Worm (Caenorhabditis elegans) whole organism, late embryonic: ENCODE data around the gene clec-225.

Experiments used
- C08G9.2 ChIP-seq: sonication (generic microtip); optimal IDR thresholded peaks from 2 replicates; lab custom pipeline; 2016; ENCODE audit warnings: mild to moderate bottlenecking, missing genetic modification characterization, moderate library complexity, missing compliant biosample characterization
- F13H6.1 ChIP-seq: sonication (generic microtip); optimal IDR thresholded peaks from 2 replicates; lab custom pipeline; 2016; ENCODE audit warnings: missing genetic modification characterization, missing compliant biosample characterization
- K02D7.2 ChIP-seq: sonication (generic microtip); optimal IDR thresholded peaks from 2 replicates; lab custom pipeline; 2017; ENCODE audit warnings: mild to moderate bottlenecking, missing genetic modification characterization, missing compliant biosample characterization
- K09A11.1 ChIP-seq: sonication (generic microtip); optimal IDR thresholded peaks from 2 replicates; lab custom pipeline; 2017; ENCODE audit warnings: antibody characterized with exemption, mild to moderate bottlenecking, missing genetic modification characterization, missing compliant biosample characterization; ENCODE audit not compliant: insufficient read depth
- ceh-14 ChIP-seq: sonication (generic microtip); optimal IDR thresholded peaks from 2 replicates; lab custom pipeline; 2016; ENCODE audit warnings: missing genotype, missing genetic modification characterization, missing compliant biosample characterization
- ceh-18 ChIP-seq: sonication (generic microtip); optimal IDR thresholded peaks from 2 replicates; lab custom pipeline; 2016; ENCODE audit warnings: missing genetic modification characterization, missing compliant biosample characterization
- ceh-19 ChIP-seq: fragments of 200-800 bp; sonication (Bioruptor generic); optimal IDR thresholded peaks from 2 replicates; lab custom pipeline; 2018; ENCODE audit warnings: mild to moderate bottlenecking, missing genetic modification characterization, missing compliant biosample characterization
- ceh-22 ChIP-seq: sonication (generic microtip); optimal IDR thresholded peaks from 2 replicates; lab custom pipeline; 2017; ENCODE audit warnings: missing biosample characterization, missing genetic modification characterization
- ceh-24 ChIP-seq: sonication (generic microtip); optimal IDR thresholded peaks from 2 replicates; lab custom pipeline; 2016; ENCODE audit warnings: mild to moderate bottlenecking, missing genetic modification characterization, missing compliant biosample characterization
- ceh-30 ChIP-seq: fragments of 150-350 bp; optimal IDR thresholded peaks from 2 replicates; lab custom pipeline; 2014; ENCODE audit warnings: missing biosample characterization, missing genetic modification characterization
- ceh-31 ChIP-seq: sonication (generic microtip); optimal IDR thresholded peaks from 2 replicates; lab custom pipeline; 2016; ENCODE audit warnings: missing genetic modification characterization, missing compliant biosample characterization
- ceh-34 ChIP-seq: sonication (generic microtip); optimal IDR thresholded peaks from 2 replicates; lab custom pipeline; 2016; ENCODE audit warnings: mild to moderate bottlenecking, missing genetic modification characterization, missing compliant biosample characterization
- ceh-48 ChIP-seq: sonication (generic microtip); optimal IDR thresholded peaks from 2 replicates; lab custom pipeline; 2016; ENCODE audit warnings: missing genetic modification characterization, inconsistent platforms, missing compliant biosample characterization
- ceh-6 ChIP-seq: fragments of 200-800 bp; sonication (Bioruptor generic); optimal IDR thresholded peaks from 2 replicates; lab custom pipeline; 2018; ENCODE audit warnings: mild to moderate bottlenecking, missing genetic modification characterization, missing compliant biosample characterization
- che-1 ChIP-seq: sonication (generic microtip); optimal IDR thresholded peaks from 2 replicates; lab custom pipeline; 2016; ENCODE audit warnings: mild to moderate bottlenecking, missing genetic modification characterization, missing compliant biosample characterization
- dve-1 ChIP-seq: sonication (generic microtip); optimal IDR thresholded peaks from 2 replicates; lab custom pipeline; 2017; ENCODE audit warnings: antibody characterized with exemption, mild to moderate bottlenecking, missing genetic modification characterization, missing compliant biosample characterization
- elt-2 ChIP-seq: sonication (generic microtip); optimal IDR thresholded peaks from 2 replicates; lab custom pipeline; 2016; ENCODE audit warnings: missing genetic modification reagents, missing genetic modification characterization, missing compliant biosample characterization
- ets-4 ChIP-seq: sonication (generic microtip); optimal IDR thresholded peaks from 2 replicates; lab custom pipeline; 2016; ENCODE audit warnings: missing genetic modification characterization, missing compliant biosample characterization
- eyg-1 ChIP-seq: sonication (generic microtip); optimal IDR thresholded peaks from 2 replicates; lab custom pipeline; 2016; ENCODE audit warnings: missing genotype, missing genetic modification characterization, missing compliant biosample characterization
- fax-1 ChIP-seq: sonication (generic microtip); optimal IDR thresholded peaks from 2 replicates; lab custom pipeline; 2016; ENCODE audit warnings: missing genotype, missing genetic modification characterization, missing compliant biosample characterization
- fkh-6 ChIP-seq: sonication (generic microtip); optimal IDR thresholded peaks from 2 replicates; lab custom pipeline; 2016; ENCODE audit warnings: missing genetic modification characterization, missing compliant biosample characterization
- hlh-8 ChIP-seq: sonication (generic microtip); optimal IDR thresholded peaks from 2 replicates; lab custom pipeline; 2016; ENCODE audit warnings: missing genotype, missing genetic modification characterization, missing compliant biosample characterization
- lin-11 ChIP-seq: fragments of 200-800 bp; sonication (Bioruptor generic); optimal IDR thresholded peaks from 2 replicates; lab custom pipeline; 2018; ENCODE audit warnings: mild to moderate bottlenecking, missing genetic modification characterization, missing compliant biosample characterization
- madf-2 ChIP-seq: sonication (generic microtip); optimal IDR thresholded peaks from 2 replicates; lab custom pipeline; 2017; ENCODE audit warnings: missing genetic modification characterization, missing compliant biosample characterization
- mec-3 ChIP-seq: sonication (generic microtip); optimal IDR thresholded peaks from 2 replicates; lab custom pipeline; 2016; ENCODE audit warnings: borderline replicate concordance, missing genetic modification characterization, missing compliant biosample characterization
- nfya-1 ChIP-seq: sonication (generic microtip); optimal IDR thresholded peaks from 2 replicates; lab custom pipeline; 2017; ENCODE audit warnings: missing genetic modification characterization, mild to moderate bottlenecking, missing compliant biosample characterization, antibody characterized with exemption, moderate library complexity
- nhr-232 ChIP-seq: sonication (generic microtip); optimal IDR thresholded peaks from 2 replicates; lab custom pipeline; 2016; ENCODE audit warnings: missing genetic modification characterization, missing compliant biosample characterization
- npax-4 ChIP-seq: sonication (generic microtip); optimal IDR thresholded peaks from 2 replicates; lab custom pipeline; 2016; ENCODE audit warnings: missing genetic modification characterization, missing compliant biosample characterization
- odd-2 ChIP-seq: sonication (generic microtip); optimal IDR thresholded peaks from 2 replicates; lab custom pipeline; 2017; ENCODE audit warnings: antibody characterized with exemption, mild to moderate bottlenecking, missing genetic modification characterization, missing compliant biosample characterization
- pag-3 ChIP-seq: sonication (generic microtip); optimal IDR thresholded peaks from 2 replicates; lab custom pipeline; 2016; ENCODE audit warnings: missing compliant biosample characterization, missing genetic modification characterization, borderline replicate concordance
- pax-1 ChIP-seq: fragments of 150-350 bp; optimal IDR thresholded peaks from 2 replicates; lab custom pipeline; 2014; ENCODE audit warnings: missing biosample characterization, missing genetic modification characterization
- pha-2 ChIP-seq: sonication (generic microtip); optimal IDR thresholded peaks from 2 replicates; lab custom pipeline; 2017; ENCODE audit warnings: mild to moderate bottlenecking, missing genetic modification characterization, missing compliant biosample characterization
- pha-4 ChIP-seq: fragments of 150-350 bp; optimal IDR thresholded peaks from 2 replicates; lab custom pipeline; 2018; ENCODE audit warnings: missing biosample characterization, missing genetic modification reagents, missing genetic modification characterization
- ref-2 ChIP-seq: sonication (generic microtip); optimal IDR thresholded peaks from 2 replicates; lab custom pipeline; 2016; ENCODE audit warnings: missing genetic modification characterization, missing compliant biosample characterization
- rnt-1 ChIP-seq: sonication (generic microtip); optimal IDR thresholded peaks from 2 replicates; lab custom pipeline; 2016; ENCODE audit warnings: missing genetic modification characterization, missing compliant biosample characterization
- sdc-2 ChIP-seq: sonication (generic microtip); optimal IDR thresholded peaks from 2 replicates; lab custom pipeline; 2016; ENCODE audit warnings: missing genotype, missing genetic modification characterization, missing compliant biosample characterization
- sox-2 ChIP-seq: fragments of 200-800 bp; sonication (Bioruptor generic); IDR thresholded peaks from 2 replicates; pipeline ENCODE4 v1.3.6; 2022; ENCODE audit warnings: missing genetic modification reagents, missing genetic modification characterization, missing compliant biosample characterization
- sox-4 ChIP-seq: sonication (generic microtip); optimal IDR thresholded peaks from 2 replicates; lab custom pipeline; 2017; ENCODE audit warnings: mild to moderate bottlenecking, missing genetic modification characterization, inconsistent platforms, missing compliant biosample characterization
- syd-9 ChIP-seq: sonication (generic microtip); optimal IDR thresholded peaks from 2 replicates; lab custom pipeline; 2016; ENCODE audit warnings: mild to moderate bottlenecking, missing genetic modification characterization, moderate library complexity, missing compliant biosample characterization
- tbx-2 ChIP-seq: sonication (generic microtip); optimal IDR thresholded peaks from 2 replicates; lab custom pipeline; 2016; ENCODE audit warnings: missing genetic modification characterization, missing compliant biosample characterization
- tbx-7 ChIP-seq: sonication (generic microtip); optimal IDR thresholded peaks from 2 replicates; lab custom pipeline; 2016; ENCODE audit warnings: missing genotype, missing genetic modification characterization, missing compliant biosample characterization
- ttx-3 ChIP-seq: sonication (generic microtip); optimal IDR thresholded peaks from 2 replicates; lab custom pipeline; 2016; ENCODE audit warnings: missing genetic modification reagents, missing genetic modification characterization, missing compliant biosample characterization
- unc-42 ChIP-seq: sonication (generic microtip); optimal IDR thresholded peaks from 2 replicates; lab custom pipeline; 2016; ENCODE audit warnings: missing genotype, missing genetic modification characterization, missing compliant biosample characterization
- unc-55 ChIP-seq: sonication (generic microtip); optimal IDR thresholded peaks from 2 replicates; lab custom pipeline; 2017; ENCODE audit warnings: missing biosample characterization, missing genetic modification reagents, missing genetic modification characterization
- unc-86 ChIP-seq: sonication (generic microtip); optimal IDR thresholded peaks from 2 replicates; lab custom pipeline; 2016; ENCODE audit warnings: missing genetic modification characterization, missing compliant biosample characterization
- zip-5 ChIP-seq: sonication (generic microtip); optimal IDR thresholded peaks from 2 replicates; lab custom pipeline; 2016; ENCODE audit warnings: missing genetic modification characterization, missing compliant biosample characterization

clec-225 gene

DNA sequence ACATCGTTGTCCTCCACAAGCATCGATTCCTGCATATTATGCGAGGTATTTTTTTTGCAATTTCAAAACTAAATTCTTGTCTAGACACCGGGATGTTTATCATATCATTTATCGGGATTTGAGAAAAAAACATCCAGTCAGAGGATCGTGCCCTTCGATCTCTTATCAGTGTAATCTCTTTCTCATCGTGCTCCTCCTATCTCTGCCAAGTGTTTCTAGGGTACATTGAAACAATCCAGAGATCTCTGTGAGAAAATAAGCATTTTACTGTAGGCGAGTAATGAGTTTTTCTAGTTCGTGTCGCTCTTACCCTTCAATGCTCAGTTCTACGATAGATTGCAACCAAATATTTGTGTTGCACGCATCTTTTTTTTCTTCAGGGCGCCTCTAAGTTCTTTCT, 46.2 kb downstream of the clec-225 start:
- peak; percentile 32 for TF ChIP-seq ceh-18 (tag; lab: Kevin White, UChicago)
- no peak for TF ChIP-seq pha-2 (tag; lab: Kevin White, UChicago)

DNA sequence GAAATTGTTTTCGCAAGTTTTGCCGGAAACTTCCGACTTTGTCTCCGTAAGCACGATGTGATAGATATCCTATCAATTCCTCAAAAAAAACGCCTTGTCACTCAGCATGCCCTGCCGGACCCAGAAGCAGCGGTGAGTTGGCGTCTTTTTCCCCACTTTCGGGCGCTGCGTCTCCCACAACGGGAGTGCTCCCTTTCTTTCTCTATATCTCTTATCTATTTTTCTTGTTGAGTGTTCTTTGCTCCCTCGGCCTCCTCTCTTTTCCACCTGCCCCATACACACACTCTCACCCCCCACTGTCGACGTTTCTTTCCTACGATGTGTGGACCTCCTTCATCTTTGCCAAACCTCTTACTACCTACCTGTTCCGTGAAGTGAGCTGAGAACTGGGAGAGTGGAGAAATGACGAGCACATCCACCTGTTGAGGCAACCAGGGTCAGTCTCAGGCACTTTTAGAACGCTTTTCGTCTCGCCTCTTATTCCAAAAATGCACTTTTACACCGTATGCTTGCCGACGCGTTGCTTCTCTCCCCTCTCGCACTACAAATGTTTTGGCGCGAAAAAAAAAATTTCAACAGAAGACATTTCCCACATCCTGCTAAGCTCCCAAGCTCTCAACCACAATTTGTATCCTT, 48.7 kb downstream of the clec-225 start:
- no peak for TF ChIP-seq odd-2
- TF ChIP-seq nfya-1 (tag; lab: Kevin White, UChicago) = peak; percentile 66
- TF ChIP-seq unc-86 = no peak
- no peak for TF ChIP-seq ceh-6 (GFP tag; lab: Kevin White, UChicago)
- peak; percentile 24 for TF ChIP-seq unc-42 (tag; lab: Kevin White, UChicago)
- TF ChIP-seq K09A11.1 = no peak
- TF ChIP-seq ceh-22 (tag; lab: Kevin White, UChicago) = no peak
- TF ChIP-seq unc-55 (GFP tag; lab: Kevin White, UChicago) = peak; percentile 90
- no peak for TF ChIP-seq ets-4 (tag; lab: Kevin White, UChicago)
- TF ChIP-seq pha-4 (tag; lab: Kevin White, UChicago) = no peak
- TF ChIP-seq ceh-18 (tag; lab: Kevin White, UChicago) = peak; percentile 91
- peak; percentile 54 for TF ChIP-seq rnt-1
- TF ChIP-seq ceh-30 (tag; lab: Kevin White, UChicago) = no peak
- TF ChIP-seq fax-1 (tag; lab: Kevin White, UChicago) = no peak
- TF ChIP-seq madf-2 (tag; lab: Kevin White, UChicago) = no peak
- TF ChIP-seq npax-4 (tag; lab: Kevin White, UChicago) = no peak
- TF ChIP-seq mec-3 (tag; lab: Kevin White, UChicago) = no peak
- TF ChIP-seq pag-3 (tag; lab: Kevin White, UChicago) = no peak
- TF ChIP-seq tbx-7 (tag; lab: Kevin White, UChicago) = no peak
- TF ChIP-seq sox-4 (tag; lab: Kevin White, UChicago) = no peak
- no peak for TF ChIP-seq zip-5 (tag; lab: Kevin White, UChicago)
- TF ChIP-seq pax-1 (tag; lab: Kevin White, UChicago) = no peak
- TF ChIP-seq dve-1 (tag; lab: Kevin White, UChicago) = no peak
- TF ChIP-seq eyg-1 = no peak
- no peak for TF ChIP-seq hlh-8 (tag; lab: Kevin White, UChicago)
- no peak for TF ChIP-seq K02D7.2
- TF ChIP-seq ceh-19 (GFP tag; lab: Kevin White, UChicago) = no peak
- TF ChIP-seq ttx-3 (tag; lab: Kevin White, UChicago) = no peak
- no peak for TF ChIP-seq ceh-24
- TF ChIP-seq fkh-6 (tag; lab: Kevin White, UChicago) = no peak
- peak; percentile 51 for TF ChIP-seq F13H6.1 (tag; lab: Kevin White, UChicago)
- no peak for TF ChIP-seq che-1 (tag; lab: Kevin White, UChicago)
- TF ChIP-seq sdc-2 = no peak
- peak; percentile 28 for TF ChIP-seq C08G9.2 (tag; lab: Kevin White, UChicago)
- TF ChIP-seq nhr-232 = no peak
- TF ChIP-seq ceh-31 (tag; lab: Kevin White, UChicago) = peak; percentile 54
- peak; percentile 10 for TF ChIP-seq elt-2 (tag; lab: Kevin White, UChicago)
- peak; percentile 6 for TF ChIP-seq ceh-14 (tag; lab: Kevin White, UChicago)
- peak; percentile 20 for TF ChIP-seq syd-9
- no peak for TF ChIP-seq lin-11 (tag; lab: Kevin White, UChicago)
- TF ChIP-seq ceh-34 = peak; percentile 48
- no peak for TF ChIP-seq sox-2 (GFP tag; lab: Robert Waterston, UW)
- no peak for TF ChIP-seq ceh-48 (tag; lab: Kevin White, UChicago)
- peak; percentile 14 for TF ChIP-seq ref-2
- TF ChIP-seq tbx-2 (tag; lab: Kevin White, UChicago) = peak; percentile 55
- TF ChIP-seq, all 69 proteins: peak for 14
